Fruit fly (Drosophila melanogaster) whole organism, larva: Measurements from ENCODE around the gene Osi22.

ENCODE experiments used
- noc ChIP-seq: fragments of 200-800 bp; sonication (Bioruptor generic); optimal IDR thresholded peaks from 3 replicates; lab custom pipeline; 2019; ENCODE audit warnings: missing biosample characterization, mild to moderate bottlenecking, missing genetic modification characterization, moderate library complexity

The Osi22 gene

dm6 chr3R:13290329-13290728 is at the start of gene Osi22:
Osi22 (plus strand) TSS chr3R:13290629.
- TF ChIP-seq noc = no peak

dm6 chr3R:13241726-13242125 is 48.7 kb upstream of the Osi22 start:
- TF ChIP-seq noc = no peak

- no peak for TF ChIP-seq noc
These were observed 33.3 kb upstream of the Osi22 start for dm6 chr3R:13257110-13257509.

- no peak for TF ChIP-seq noc
These were observed 31.5 kb upstream of the Osi22 start, which contains the start of gene Ace for dm6 chr3R:13258696-13259567. Ace (minus strand) TSS chr3R:13259517.

dm6 chr3R:13260114-13260673 is 30.2 kb upstream of the Osi22 start, which contains the start of gene CG11686:
CG11686 (plus strand) TSS chr3R:13260356.
- TF ChIP-seq noc = no peak

- no peak for TF ChIP-seq noc
These were observed 28.7 kb upstream of the Osi22 start for dm6 chr3R:13261706-13262105.

dm6 chr3R:13264061-13264661 is 26.3 kb upstream of the Osi22 start, which contains the start of gene Ravus:
Ravus (minus strand) TSS chr3R:13264061.
- TF ChIP-seq noc = peak; percentile 72

dm6 chr3R:13270648-13271047 is 19.8 kb upstream of the Osi22 start:
- no peak for TF ChIP-seq noc

- no peak for TF ChIP-seq noc
These were observed 18.7 kb upstream of the Osi22 start, which contains the start of gene TBC1D5 for dm6 chr3R:13271758-13272157. TBC1D5 (minus strand) TSS chr3R:13272011.

dm6 chr3R:13273462-13273861 is 17.0 kb upstream of the Osi22 start:
- no peak for TF ChIP-seq noc

dm6 chr3R:13274257-13274796 is 16.1 kb upstream of the Osi22 start:
- TF ChIP-seq noc = no peak

- no peak for TF ChIP-seq noc
These were observed 15.0 kb upstream of the Osi22 start for dm6 chr3R:13275473-13275872.

dm6 chr3R:13279419-13279818 is 11.0 kb upstream of the Osi22 start, which contains the start of gene CG8630:
CG8630 (plus strand) TSS chr3R:13279721.
- no peak for TF ChIP-seq noc

dm6 chr3R:13285110-13285509 is 5.3 kb upstream of the Osi22 start:
- no peak for TF ChIP-seq noc

dm6 chr3R:13286118-13286579 is 4.3 kb upstream of the Osi22 start, which contains the start of gene CG15888:
CG15888 (minus strand) TSS chr3R:13286529.
- no peak for TF ChIP-seq noc

- no peak for TF ChIP-seq noc
These were observed 1.6 kb upstream of the Osi22 start, which contains the start of gene apn for dm6 chr3R:13288763-13289312. apn (minus strand) TSS chr3R:13288813.
